Fruit fly (Drosophila melanogaster): ENCODE results near the gene Rbcn-3B.

The Rbcn-3B gene

DNA sequence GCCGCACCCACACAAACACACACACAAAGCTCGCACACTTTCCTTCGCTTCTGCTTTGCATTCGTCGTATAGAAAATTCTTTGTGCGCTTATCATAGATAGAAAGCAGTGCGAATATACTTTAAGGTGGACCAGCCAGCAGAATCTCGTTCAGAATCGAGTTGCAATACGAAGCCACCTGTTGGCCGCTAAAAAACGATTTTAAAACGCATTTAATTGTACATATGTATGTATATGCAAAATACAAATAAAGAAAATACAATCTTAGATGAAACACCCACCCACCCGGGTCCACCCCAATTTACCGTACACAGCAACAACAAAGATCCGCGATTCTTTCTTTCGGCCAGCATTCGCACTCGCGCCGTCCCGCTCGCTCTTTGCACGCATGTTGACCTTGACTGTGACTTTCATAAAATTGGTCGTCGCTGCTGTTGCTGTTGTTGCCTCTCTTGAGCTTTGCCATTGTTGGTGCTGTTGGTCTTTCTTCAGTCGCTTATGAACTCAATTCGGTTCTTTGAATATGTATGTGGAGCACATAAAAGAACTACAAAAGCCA, 39.9 kb downstream of the Rbcn-3B start (continued):
- TF ChIP-seq Ets96B (tag; optimal IDR thresholded peaks at IDR 0.05) (peak; percentile 89), CG9139 (GFP tag; optimal IDR thresholded peaks at IDR 0.05) (peak; percentile 62), Smox (GFP tag; optimal IDR thresholded peaks at IDR 0.05) (peak; percentile 89), cyc (GFP tag; optimal IDR thresholded peaks at IDR 0.05) (peak; percentile 84), dac (GFP tag; optimal IDR thresholded peaks at IDR 0.05) (peak; percentile 74), CG3919 (GFP tag; optimal IDR thresholded peaks at IDR 0.05) (peak; percentile 92), OdsH (GFP tag; optimal IDR thresholded peaks at IDR 0.05) (peak; percentile 89), ss (GFP tag; optimal IDR thresholded peaks at IDR 0.05) (peak; percentile 61 to 83), Sox15 (GFP tag; optimal IDR thresholded peaks at IDR 0.05) (peak; percentile 79), Gug (GFP tag; IDR thresholded peaks at IDR 0.05) (peak; percentile 93), CG1621 (tag; optimal IDR thresholded peaks at IDR 0.05) (peak; percentile 92), Blimp-1 (GFP tag; optimal IDR thresholded peaks at IDR 0.05) (peak; percentile 74), CG11762 (GFP tag; optimal IDR thresholded peaks at IDR 0.05; ENCODE audit: insufficient read depth) (peak; percentile 86), Hr39 (GFP tag; optimal IDR thresholded peaks at IDR 0.05) (peak; percentile 85), esn (GFP tag; optimal IDR thresholded peaks at IDR 0.05) (peak; percentile 88), CG4318 (GFP tag; optimal IDR thresholded peaks at IDR 0.05) (peak; percentile 81), dsx (GFP tag; optimal IDR thresholded peaks at IDR 0.05; ENCODE audit: poor library complexity, severe bottlenecking) (peak; percentile 81), salr (GFP tag; optimal IDR thresholded peaks at IDR 0.05) (peak; percentile 69 to 89), CG10669 (GFP tag; optimal IDR thresholded peaks at IDR 0.05) (peak; percentile 88), CG6854 (GFP tag; optimal IDR thresholded peaks at IDR 0.05) (peak; percentile 89), Hr38 (GFP tag; optimal IDR thresholded peaks at IDR 0.05) (no peak)

dm6 chrX:1949598-1949997, 40.9 kb downstream of the Rbcn-3B start:
- TF ChIP-seq Sox15 (GFP tag; optimal IDR thresholded peaks at IDR 0.05) (no peak), Hr38 (GFP tag; optimal IDR thresholded peaks at IDR 0.05) (no peak), svp (GFP tag) (peak; percentile 75), CG8319 (GFP tag; optimal IDR thresholded peaks at IDR 0.05) (no peak)

- peak; percentile 32 for TF ChIP-seq Met (GFP tag; optimal IDR thresholded peaks at IDR 0.05)
- peak; percentile 29 for TF ChIP-seq vri (GFP tag; optimal IDR thresholded peaks at IDR 0.05)
- peak; percentile 65 for TF ChIP-seq svp (GFP tag)
- peak; percentile 43 for TF ChIP-seq Lpt (GFP tag; optimal IDR thresholded peaks at IDR 0.05)
- TF ChIP-seq CG3032 (tag; optimal IDR thresholded peaks at IDR 0.05), result no peak
- no peak for TF ChIP-seq Gug (GFP tag; IDR thresholded peaks at IDR 0.05)
- TF ChIP-seq eg (GFP tag; IDR thresholded peaks at IDR 0.05), result no peak
- TF ChIP-seq Hr4 (GFP tag; optimal IDR thresholded peaks at IDR 0.05), result no peak
- TF ChIP-seq CG6276 (GFP tag; optimal IDR thresholded peaks at IDR 0.05), result no peak
- peak in 1 of 2 experiments; percentile 33 for TF ChIP-seq ss (GFP tag; optimal IDR thresholded peaks at IDR 0.05)
- no peak for TF ChIP-seq Hr38 (GFP tag; optimal IDR thresholded peaks at IDR 0.05)
- TF ChIP-seq esn (GFP tag; optimal IDR thresholded peaks at IDR 0.05), result no peak
- no peak for TF ChIP-seq CG32006 (GFP tag; optimal IDR thresholded peaks at IDR 0.05)
These were observed 41.6 kb downstream of the Rbcn-3B start for dm6 chrX:1950311-1950710.

dm6 chrX:1951391-1952066, 42.8 kb downstream of the Rbcn-3B start:
- peak; percentile 99 for TF ChIP-seq lz (GFP tag; optimal IDR thresholded peaks at IDR 0.05)
- peak; percentile 98 for TF ChIP-seq CG6276 (GFP tag; optimal IDR thresholded peaks at IDR 0.05)
- peak; percentile 98 for TF ChIP-seq CG11762 (GFP tag; optimal IDR thresholded peaks at IDR 0.05; ENCODE audit: insufficient read depth)
- peak; percentile 95 for TF ChIP-seq CG11294 (GFP tag; IDR thresholded peaks at IDR 0.05)
- peak; percentile 98 for TF ChIP-seq CG3032 (tag; optimal IDR thresholded peaks at IDR 0.05)
- TF ChIP-seq CG8319 (GFP tag; optimal IDR thresholded peaks at IDR 0.05), result peak; percentile 99
- TF ChIP-seq Ets21C (GFP tag; optimal IDR thresholded peaks at IDR 0.05), result peak; percentile 98
- TF ChIP-seq ss (GFP tag; optimal IDR thresholded peaks at IDR 0.05), result peak; percentile 96 to 98
- TF ChIP-seq vri (GFP tag; optimal IDR thresholded peaks at IDR 0.05), result peak; percentile 98
- peak; percentile 99 for TF ChIP-seq svp (GFP tag)
- TF ChIP-seq Eip75B (GFP tag; optimal IDR thresholded peaks at IDR 0.05), result peak; percentile 99
- TF ChIP-seq CG8632 (GFP tag; optimal IDR thresholded peaks at IDR 0.05), result peak; percentile 99
- TF ChIP-seq Lpt (GFP tag; optimal IDR thresholded peaks at IDR 0.05), result peak; percentile 99
- TF ChIP-seq CG10669 (GFP tag; optimal IDR thresholded peaks at IDR 0.05), result peak; percentile 99
- TF ChIP-seq Sox102F (GFP tag; optimal IDR thresholded peaks at IDR 0.05), result peak; percentile 99
- peak; percentile 98 for TF ChIP-seq fd59A (GFP tag; optimal IDR thresholded peaks at IDR 0.05)
- TF ChIP-seq esn (GFP tag; optimal IDR thresholded peaks at IDR 0.05), result peak; percentile 99
- peak; percentile 99 for TF ChIP-seq pdm3 (GFP tag; optimal IDR thresholded peaks at IDR 0.05)
- TF ChIP-seq dac (GFP tag; optimal IDR thresholded peaks at IDR 0.05), result peak; percentile 98
- peak; percentile 99 for TF ChIP-seq cyc (GFP tag; optimal IDR thresholded peaks at IDR 0.05)
- peak; percentile 98 for TF ChIP-seq Hr4 (GFP tag; optimal IDR thresholded peaks at IDR 0.05)
- peak; percentile 96 for TF ChIP-seq CG9139 (GFP tag; optimal IDR thresholded peaks at IDR 0.05)
- peak; percentile 98 for TF ChIP-seq Sox15 (GFP tag; optimal IDR thresholded peaks at IDR 0.05)
- TF ChIP-seq CG34406 (GFP tag; optimal IDR thresholded peaks at IDR 0.05), result peak; percentile 99
- peak; percentile 99 for TF ChIP-seq CG6792 (GFP tag; optimal IDR thresholded peaks at IDR 0.05)
